Worm (Caenorhabditis elegans): ENCODE results near the gene endu-2.
A peak's percentile ranks its signal among the peaks of the same experiment; 100 is the strongest.

endu-2 gene

DNA sequence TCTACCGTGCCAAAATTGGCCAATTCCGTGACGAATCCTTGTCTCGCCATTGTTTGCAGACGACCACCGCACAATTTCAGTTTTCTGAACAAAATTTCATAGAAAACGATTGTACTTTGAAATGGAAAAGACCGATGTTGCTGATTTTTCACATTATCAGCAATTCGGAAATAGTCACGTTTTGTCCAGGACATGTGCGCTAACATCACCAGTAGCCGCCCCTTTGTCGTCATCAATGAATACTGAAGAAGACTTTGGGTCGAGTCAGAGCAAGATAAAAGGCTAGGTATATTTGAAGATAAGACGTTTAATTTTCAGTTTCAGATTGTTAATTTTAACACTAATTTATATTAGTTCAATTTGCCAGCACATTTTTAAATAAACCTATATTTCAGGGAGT lies at the start of gene endu-2:
TSS of gene endu-2 (plus strand) at position 396 of the 400 bp plus-strand sequence.
- no peak for TF ChIP-seq lin-15B (tag; optimal IDR thresholded peaks at IDR 0.05)
- peak in 1 of 2 experiments; percentile 3 for TF ChIP-seq lin-35 (GFP tag; optimal IDR thresholded peaks at IDR 0.05)
- no peak for TF ChIP-seq lin-14 (GFP tag; optimal IDR thresholded peaks at IDR 0.05)
- TF ChIP-seq elt-3 (tag; optimal IDR thresholded peaks at IDR 0.05), result no peak
- TF ChIP-seq snu-23 (GFP tag; optimal IDR thresholded peaks at IDR 0.05), result no peak
- no peak for TF ChIP-seq isw-1 (GFP tag; IDR thresholded peaks at IDR 0.05)
- no peak for TF ChIP-seq swsn-7 (tag; optimal IDR thresholded peaks at IDR 0.05)
- peak; percentile 86 for TF ChIP-seq elt-2 (tag; optimal IDR thresholded peaks at IDR 0.05)
- TF ChIP-seq nhr-90 (tag; optimal IDR thresholded peaks at IDR 0.05; ENCODE audit: poor library complexity), result peak; percentile 5
- TF ChIP-seq nhr-71 (tag; optimal IDR thresholded peaks at IDR 0.05), result peak; percentile 29
- peak in 1 of 2 experiments; percentile 50 for TF ChIP-seq mdl-1 (tag; optimal IDR thresholded peaks at IDR 0.05)
- TF ChIP-seq unc-86 (tag; optimal IDR thresholded peaks at IDR 0.05), result no peak

DNA sequence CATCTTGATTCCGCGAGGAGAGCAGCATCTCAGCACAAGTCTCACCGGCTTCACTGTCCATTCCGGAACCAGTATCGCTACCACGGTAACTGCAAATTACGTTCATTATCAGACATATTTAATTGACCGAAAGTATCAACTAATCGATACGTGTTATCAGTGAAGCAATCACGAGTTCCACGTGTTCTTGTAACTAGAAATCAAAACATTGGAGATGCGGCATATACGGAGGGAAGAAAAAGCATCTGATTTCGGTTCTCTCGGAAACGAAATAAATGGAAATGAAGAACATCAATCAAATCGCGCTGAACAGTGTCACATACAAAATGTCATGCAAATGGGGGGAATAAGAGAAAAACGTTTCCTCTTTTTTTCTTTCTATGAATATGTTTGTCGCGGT lies 48.9 kb upstream of the endu-2 start:
- TF ChIP-seq lsy-2 (tag; optimal IDR thresholded peaks at IDR 0.05) (no peak), elt-2 (tag; optimal IDR thresholded peaks at IDR 0.05) (peak; percentile 44), nhr-85 (tag) (no peak), ceh-90 (tag; optimal IDR thresholded peaks at IDR 0.05) (no peak), unc-98 (GFP tag; IDR thresholded peaks at IDR 0.05) (no peak), blmp-1 (tag; optimal IDR thresholded peaks at IDR 0.05) (peak; percentile 29), nhr-28 (tag; optimal IDR thresholded peaks at IDR 0.05) (no peak), fkh-4 (tag; optimal IDR thresholded peaks at IDR 0.05; ENCODE audit: borderline replicate concordance) (no peak), lin-35 (GFP tag; optimal IDR thresholded peaks at IDR 0.05) (peak in 1 of 2 experiments; percentile 35), snu-23 (GFP tag; optimal IDR thresholded peaks at IDR 0.05) (no peak), vab-15 (tag; optimal IDR thresholded peaks at IDR 0.05) (no peak), zag-1 (tag; optimal IDR thresholded peaks at IDR 0.05) (no peak), nhr-12 (tag; optimal IDR thresholded peaks at IDR 0.05) (no peak), zip-4 (GFP tag; optimal IDR thresholded peaks at IDR 0.05) (no peak)

ce11 chrX:8200206-8200605 lies 41.9 kb upstream of the endu-2 start:
- TF ChIP-seq lin-14 (GFP tag; optimal IDR thresholded peaks at IDR 0.05) (peak; percentile 28), pqm-1 (tag; optimal IDR thresholded peaks at IDR 0.05) (no peak), blmp-1 (tag; optimal IDR thresholded peaks at IDR 0.05) (peak; percentile 97), nhr-85 (tag) (peak; percentile 74)

DNA sequence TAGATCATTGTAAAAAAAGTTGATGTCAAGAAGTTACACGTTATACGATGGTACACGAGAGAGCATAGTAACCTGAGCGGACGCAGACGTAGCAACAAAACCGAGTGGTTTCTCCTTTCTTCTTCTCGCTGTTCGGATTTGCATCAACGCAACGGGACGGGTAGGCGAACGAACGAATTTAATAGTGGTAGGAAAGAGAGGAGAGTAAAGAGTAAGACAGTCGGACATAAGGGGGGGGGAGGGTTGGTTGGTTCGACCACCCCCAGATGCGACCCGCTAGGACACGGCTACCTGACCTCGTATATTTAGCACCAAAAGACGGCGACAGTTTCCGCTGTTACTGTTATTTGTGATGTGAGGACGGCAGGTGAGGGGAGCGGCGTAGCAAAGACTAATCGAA lies 40.9 kb upstream of the endu-2 start:
- no peak for TF ChIP-seq elt-2 (tag; optimal IDR thresholded peaks at IDR 0.05)
- no peak for TF ChIP-seq snpc-4 (tag; optimal IDR thresholded peaks at IDR 0.05)
- peak; percentile 73 for TF ChIP-seq lin-14 (GFP tag; optimal IDR thresholded peaks at IDR 0.05)
- no peak for TF ChIP-seq mef-2 (tag; optimal IDR thresholded peaks at IDR 0.05)
- TF ChIP-seq nhr-85 (tag), result peak; percentile 65
- peak; percentile 64 for TF ChIP-seq blmp-1 (tag; optimal IDR thresholded peaks at IDR 0.05)

- TF ChIP-seq nhr-76 (tag; optimal IDR thresholded peaks at IDR 0.05), result no peak
- TF ChIP-seq rnt-1 (tag; optimal IDR thresholded peaks at IDR 0.05), result no peak
- no peak for TF ChIP-seq nhr-11 (tag; optimal IDR thresholded peaks at IDR 0.05)
- TF ChIP-seq mep-1 (tag; optimal IDR thresholded peaks at IDR 0.05), result no peak
- TF ChIP-seq fkh-4 (tag; optimal IDR thresholded peaks at IDR 0.05; ENCODE audit: borderline replicate concordance), result no peak
- TF ChIP-seq mef-2 (tag; optimal IDR thresholded peaks at IDR 0.05), result no peak
- no peak for TF ChIP-seq unc-62 (GFP tag; optimal IDR thresholded peaks at IDR 0.05)
- TF ChIP-seq ceh-90 (tag; optimal IDR thresholded peaks at IDR 0.05), result no peak
- TF ChIP-seq mdl-1 (tag; optimal IDR thresholded peaks at IDR 0.05), result no peak
- no peak for TF ChIP-seq lin-15B (tag; optimal IDR thresholded peaks at IDR 0.05)
- no peak for TF ChIP-seq lsy-2 (tag; optimal IDR thresholded peaks at IDR 0.05)
- TF ChIP-seq nhr-12 (tag; optimal IDR thresholded peaks at IDR 0.05), result no peak
- TF ChIP-seq dsc-1 (tag; optimal IDR thresholded peaks at IDR 0.05), result no peak
- no peak for TF ChIP-seq egl-13 (tag; optimal IDR thresholded peaks at IDR 0.05)
- no peak for TF ChIP-seq mab-9 (GFP tag; IDR thresholded peaks at IDR 0.05)
- TF ChIP-seq tlp-1 (tag; optimal IDR thresholded peaks at IDR 0.05), result no peak
- TF ChIP-seq C16A3.4 (tag; optimal IDR thresholded peaks at IDR 0.05), result no peak
- no peak for TF ChIP-seq xbp-1 (tag; optimal IDR thresholded peaks at IDR 0.05)
Observed at ce11 chrX:8203684-8204083, 38.4 kb upstream of the endu-2 start, which contains the start of gene C17H11.6. TSS of gene C17H11.6 (minus strand) at chrX:8203784.
